Fruit fly (Drosophila melanogaster) whole organism, embryonic: ENCODE data around the gene CG10710.

Source experiments
- Adf1 ChIP-seq: fragments of 200-800 bp; sonication (Bioruptor generic); IDR thresholded peaks from 2 replicates; pipeline ENCODE4 v1.3.6; 2022; ENCODE audit warnings: missing biosample characterization, missing genetic modification characterization
- Atf-2 ChIP-seq: fragments of 200-800 bp; sonication (Bioruptor generic); optimal IDR thresholded peaks from 2 replicates; lab custom pipeline; 2016; ENCODE audit warnings: missing biosample characterization, missing genetic modification characterization
- Awh ChIP-seq: fragments of 200-800 bp; sonication (Bioruptor generic); IDR thresholded peaks from 2 replicates; pipeline ENCODE4, ENCODE4 v1.3.6; 2022; ENCODE audit warnings: missing biosample characterization, missing genetic modification characterization
- BtbVII ChIP-seq: fragments of 200-800 bp; sonication (Bioruptor generic); optimal IDR thresholded peaks from 3 replicates; lab custom pipeline; 2017; ENCODE audit warnings: missing biosample characterization, mild to moderate bottlenecking, missing genetic modification characterization
- CG12104 ChIP-seq: fragments of 200-800 bp; sonication (Bioruptor generic); optimal IDR thresholded peaks from 3 replicates; lab custom pipeline; 2016; ENCODE audit warnings: missing biosample characterization, missing genetic modification characterization
- CG12236 ChIP-seq: fragments of 200-800 bp; sonication (Bioruptor generic); optimal IDR thresholded peaks from 2 replicates; lab custom pipeline; 2016; ENCODE audit warnings: missing biosample characterization, missing genetic modification characterization
- CG13123 ChIP-seq: fragments of 200-800 bp; sonication (Bioruptor generic); optimal IDR thresholded peaks from 2 replicates; lab custom pipeline; 2016; ENCODE audit warnings: missing biosample characterization, missing genetic modification characterization
- CG15601 ChIP-seq: fragments of 200-800 bp; sonication (Bioruptor generic); optimal IDR thresholded peaks from 3 replicates; lab custom pipeline; 2019; ENCODE audit warnings: missing biosample characterization, mild to moderate bottlenecking, missing genetic modification characterization, moderate library complexity
- CG1832 ChIP-seq: fragments of 200-800 bp; sonication (Bioruptor generic); optimal IDR thresholded peaks from 2 replicates; lab custom pipeline; 2017; ENCODE audit warnings: missing biosample characterization, mild to moderate bottlenecking, missing genetic modification characterization, inconsistent platforms
- CG5953 ChIP-seq: fragments of 200-800 bp; sonication (Bioruptor generic); IDR thresholded peaks from 2 replicates; pipeline ENCODE4 v1.3.6; 2022; ENCODE audit warnings: missing biosample characterization, missing genetic modification characterization
- CTCF ChIP-seq: fragments of 200-800 bp; sonication (Bioruptor generic); optimal IDR thresholded peaks from 2 replicates; lab custom pipeline; 2017; ENCODE audit warnings: missing biosample characterization, mild to moderate bottlenecking, missing genetic modification characterization, moderate library complexity
- D ChIP-seq, 2 experiments: fragments of 200-800 bp in 1 of 2; fragments of >200 bp in 1 of 2; sonication (Bioruptor generic) in 1 of 2; optimal IDR thresholded peaks; 2 replicates in 1 of 2; 3 replicates in 1 of 2; lab custom pipeline; 2017; ENCODE audit warnings: mild to moderate bottlenecking in 1 of 2, missing biosample characterization in 1 of 2, missing genetic modification characterization in 1 of 2, missing genetic modification reagents in 1 of 2
- Dad ChIP-seq: fragments of 200-800 bp; sonication (Bioruptor generic); optimal IDR thresholded peaks from 3 replicates; lab custom pipeline; 2016; ENCODE audit warnings: missing biosample characterization, missing genetic modification characterization
- Dbx ChIP-seq: fragments of 200-800 bp; sonication (Bioruptor generic); IDR thresholded peaks from 3 replicates; pipeline ENCODE4 v1.3.6; 2022; ENCODE audit warnings: missing biosample characterization, missing genetic modification characterization
- HHEX ChIP-seq: fragments of 200-800 bp; sonication (Bioruptor generic); optimal IDR thresholded peaks from 3 replicates; lab custom pipeline; 2017; ENCODE audit warnings: missing biosample characterization, mild to moderate bottlenecking, missing genetic modification characterization, missing genetic modification reagents
- HmgZ ChIP-seq: fragments of 200-800 bp; sonication (Bioruptor generic); optimal IDR thresholded peaks from 2 replicates; lab custom pipeline; 2018; ENCODE audit warnings: missing biosample characterization, mild to moderate bottlenecking, missing genetic modification characterization
- MTF-1 ChIP-seq: fragments of 200-800 bp; sonication (Bioruptor generic); optimal IDR thresholded peaks from 2 replicates; lab custom pipeline; 2018; ENCODE audit warnings: missing biosample characterization, mild to moderate bottlenecking, missing genetic modification characterization, borderline replicate concordance
- Myb ChIP-seq: fragments of 200-800 bp; sonication (Bioruptor generic); optimal IDR thresholded peaks from 2 replicates; lab custom pipeline; 2016; ENCODE audit warnings: missing biosample characterization, missing genetic modification characterization
- NFAT ChIP-seq: fragments of 200-800 bp; sonication (Bioruptor generic); IDR thresholded peaks from 2 replicates; pipeline ENCODE4 v1.3.6; 2022; ENCODE audit warnings: missing biosample characterization, missing genetic modification characterization
- Ptx1 ChIP-seq: fragments of 200-800 bp; sonication (Bioruptor generic); IDR thresholded peaks from 2 replicates; pipeline ENCODE4 v1.3.6; 2022; ENCODE audit warnings: missing biosample characterization, missing genetic modification characterization
- Six4 ChIP-seq: fragments of 200-800 bp; sonication (Bioruptor generic); optimal IDR thresholded peaks from 2 replicates; lab custom pipeline; 2016; ENCODE audit warnings: missing biosample characterization, missing genetic modification characterization
- Trl ChIP-seq, 3 experiments: fragments of >200 bp in 2 of 3; fragments of 200-800 bp in 1 of 3; sonication (Bioruptor generic) in 1 of 3; optimal IDR thresholded peaks; 2 replicates in 1 of 3; 3 replicates in 2 of 3; lab custom pipeline; 2016 to 2017; ENCODE audit warnings: missing biosample characterization in 1 of 3, missing genetic modification characterization in 1 of 3
- ase ChIP-seq: fragments of 200-800 bp; sonication (Bioruptor generic); IDR thresholded peaks from 3 replicates; pipeline ENCODE4 v1.3.6; 2022; ENCODE audit warnings: missing biosample characterization, missing genetic modification characterization
- bab2 ChIP-seq: fragments of 200-800 bp; sonication (Bioruptor generic); optimal IDR thresholded peaks from 2 replicates; lab custom pipeline; 2016; ENCODE audit warnings: missing biosample characterization, missing genetic modification characterization
- chinmo ChIP-seq: fragments of 200-800 bp; sonication (Bioruptor generic); IDR thresholded peaks from 4 replicates; pipeline ENCODE4 v1.3.6; 2022; ENCODE audit warnings: missing biosample characterization, missing genetic modification characterization; ENCODE audit not compliant: partially characterized antibody
- ci ChIP-seq: fragments of 200-800 bp; sonication (Bioruptor generic); IDR thresholded peaks from 3 replicates; pipeline ENCODE4 v1.3.6; 2022; ENCODE audit warnings: missing biosample characterization, missing genetic modification characterization
- dmrt99B ChIP-seq: fragments of 200-800 bp; sonication (Bioruptor generic); optimal IDR thresholded peaks from 2 replicates; lab custom pipeline; 2018; ENCODE audit warnings: missing biosample characterization, mild to moderate bottlenecking, missing genetic modification characterization, moderate library complexity
- emc ChIP-seq: fragments of 200-800 bp; sonication (Bioruptor generic); optimal IDR thresholded peaks from 2 replicates; lab custom pipeline; 2016; ENCODE audit warnings: missing biosample characterization, missing genetic modification characterization
- eve ChIP-seq, 2 experiments: fragments of >200 bp; optimal IDR thresholded peaks; 2 replicates each; lab custom pipeline; 2017; ENCODE audit warnings: missing biosample characterization in 2 of 2, missing genetic modification characterization in 2 of 2
- gce ChIP-seq: fragments of 200-800 bp; sonication (Bioruptor generic); IDR thresholded peaks from 3 replicates; pipeline ENCODE4 v1.3.6; 2022; ENCODE audit warnings: missing biosample characterization, missing genetic modification characterization
- hkb ChIP-seq, 2 experiments: fragments of 200-800 bp in 1 of 2; fragments of >200 bp in 1 of 2; sonication (Bioruptor generic) in 1 of 2; IDR thresholded peaks in 1 of 2; optimal IDR thresholded peaks in 1 of 2; 2 replicates each; pipeline versions ENCODE4 v1.3.6 to Lab custom; 2017 to 2022; ENCODE audit warnings: missing biosample characterization in 1 of 2, missing genetic modification characterization in 1 of 2
- kay ChIP-seq: fragments of 200-800 bp; sonication (Bioruptor generic); optimal IDR thresholded peaks from 2 replicates; lab custom pipeline; 2016; ENCODE audit warnings: missing biosample characterization, missing genetic modification characterization
- lola ChIP-seq, 3 experiments: fragments of >200 bp in 2 of 3; fragments of 200-800 bp in 1 of 3; sonication (Bioruptor generic) in 1 of 3; optimal IDR thresholded peaks; 2 replicates each; lab custom pipeline; 2017 to 2019; ENCODE audit warnings: missing biosample characterization in 3 of 3, missing genetic modification characterization in 3 of 3, mild to moderate bottlenecking in 1 of 3, moderate library complexity in 1 of 3
- lov ChIP-seq, 2 experiments: fragments of 200-800 bp in 1 of 2; fragments of >200 bp in 1 of 2; sonication (Bioruptor generic) in 1 of 2; IDR thresholded peaks in 1 of 2; optimal IDR thresholded peaks in 1 of 2; 2 replicates in 1 of 2; 3 replicates in 1 of 2; pipeline versions ENCODE4 v1.3.6 to Lab custom; 2017 to 2022; ENCODE audit warnings: missing biosample characterization in 1 of 2, missing genetic modification characterization in 1 of 2
- nmo ChIP-seq: fragments of 200-800 bp; sonication (Bioruptor generic); optimal IDR thresholded peaks from 2 replicates; lab custom pipeline; 2018; ENCODE audit warnings: missing biosample characterization, mild to moderate bottlenecking, missing genetic modification characterization, moderate library complexity
- onecut ChIP-seq: fragments of 200-800 bp; sonication (Bioruptor generic); IDR thresholded peaks from 2 replicates; pipeline ENCODE4 v1.3.6; 2022; ENCODE audit warnings: missing biosample characterization, missing genetic modification characterization
- p53 ChIP-seq: fragments of 200-800 bp; sonication (Bioruptor generic); optimal IDR thresholded peaks from 2 replicates; lab custom pipeline; 2016; ENCODE audit warnings: missing biosample characterization, missing genetic modification characterization
- psq ChIP-seq: fragments of 200-800 bp; sonication (Bioruptor generic); optimal IDR thresholded peaks from 2 replicates; lab custom pipeline; 2017; ENCODE audit warnings: missing biosample characterization, missing genetic modification characterization
- rib ChIP-seq: fragments of 200-800 bp; sonication (Bioruptor generic); IDR thresholded peaks from 2 replicates; pipeline ENCODE4 v1.3.6; 2022; ENCODE audit warnings: missing biosample characterization, missing genetic modification characterization
- sens ChIP-seq: fragments of 200-800 bp; sonication (Bioruptor generic); peaks from one replicate; lab custom pipeline; 2016; ENCODE audit warnings: missing biosample characterization, missing genetic modification characterization
- so ChIP-seq: fragments of 200-800 bp; sonication (Bioruptor generic); IDR thresholded peaks from 3 replicates; pipeline ENCODE4 v1.3.6; 2022; ENCODE audit warnings: missing biosample characterization, missing genetic modification characterization
- sob ChIP-seq: fragments of 200-800 bp; sonication (Bioruptor generic); IDR thresholded peaks from 2 replicates; pipeline ENCODE4 v1.3.6; 2022; ENCODE audit warnings: missing biosample characterization, missing genetic modification characterization
- vvl ChIP-seq: fragments of 200-800 bp; sonication (Bioruptor generic); IDR thresholded peaks from 2 replicates; pipeline ENCODE4 v1.3.6; 2022; ENCODE audit warnings: missing biosample characterization, missing genetic modification characterization

The CG10710 gene

DNA sequence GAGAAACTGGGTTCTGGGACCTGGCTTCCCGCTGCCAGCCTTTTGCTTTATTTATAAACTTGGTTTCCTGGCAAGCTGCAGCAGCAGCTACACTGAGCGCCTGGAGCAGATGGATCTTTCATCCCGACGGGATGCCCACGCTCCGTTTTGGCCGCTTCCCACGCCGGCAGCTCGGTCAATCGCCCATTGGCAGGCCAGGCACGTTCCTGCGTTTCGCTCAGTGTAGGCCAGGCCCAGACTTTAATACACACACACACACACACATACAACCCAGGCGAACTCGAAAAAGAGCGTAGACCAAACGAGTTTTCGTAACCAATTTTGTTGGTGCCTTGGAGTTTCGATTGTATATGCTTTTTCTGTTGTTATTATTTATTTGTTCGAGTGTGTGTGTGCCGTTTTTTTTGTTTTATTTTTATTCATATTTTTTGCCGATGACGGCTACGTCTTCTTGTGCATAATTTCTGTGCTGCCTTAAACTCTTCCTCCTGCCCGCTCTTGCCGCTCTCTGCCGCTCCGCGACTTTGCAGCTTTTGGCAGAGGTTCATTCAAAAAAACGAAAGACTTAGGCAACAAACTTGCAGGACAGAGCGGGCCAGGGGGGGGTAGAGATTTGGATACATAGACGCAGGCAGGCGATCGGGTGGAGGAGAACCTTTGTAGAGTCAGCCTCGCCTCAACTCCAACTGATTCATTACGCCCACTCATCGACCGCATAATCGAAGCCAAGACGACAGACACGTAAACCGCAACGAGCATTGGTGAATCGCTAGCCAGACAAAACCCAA is 19.3 kb downstream of the CG10710 start (continued):
- TF ChIP-seq chinmo (GFP tag; lab: Robert Waterston, UW) = peak; percentile 60; the same call in 1 of the 4 replicates
- no peak for TF ChIP-seq eve (GFP tag; optimal IDR thresholded peaks at IDR 0.05; lab: Kevin White, UChicago)

DNA sequence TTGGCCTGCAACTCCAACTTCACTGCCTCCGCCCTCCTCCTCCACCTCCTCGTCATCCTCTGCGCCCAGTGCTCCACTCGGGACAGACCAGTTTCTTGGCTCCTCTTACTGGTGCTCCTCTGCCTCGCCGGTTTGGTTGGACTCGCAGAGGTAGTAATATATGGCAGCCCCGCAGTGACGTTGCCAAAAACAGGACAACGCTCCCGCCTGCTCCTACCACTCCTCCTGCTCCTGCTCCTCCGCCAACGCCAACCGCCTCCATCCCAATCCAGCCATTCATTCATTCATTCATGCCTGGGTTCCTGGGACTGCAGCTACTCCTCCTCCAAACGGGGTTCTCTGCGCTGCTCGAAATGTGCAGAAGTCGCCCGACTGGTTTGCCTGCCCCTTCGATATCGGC is 19.9 kb downstream of the CG10710 start:
- TF ChIP-seq sens (GFP tag; lab: Kevin White, UChicago) (peak; percentile 22), rib (GFP tag; lab: Robert Waterston, UW) (no peak)

DNA sequence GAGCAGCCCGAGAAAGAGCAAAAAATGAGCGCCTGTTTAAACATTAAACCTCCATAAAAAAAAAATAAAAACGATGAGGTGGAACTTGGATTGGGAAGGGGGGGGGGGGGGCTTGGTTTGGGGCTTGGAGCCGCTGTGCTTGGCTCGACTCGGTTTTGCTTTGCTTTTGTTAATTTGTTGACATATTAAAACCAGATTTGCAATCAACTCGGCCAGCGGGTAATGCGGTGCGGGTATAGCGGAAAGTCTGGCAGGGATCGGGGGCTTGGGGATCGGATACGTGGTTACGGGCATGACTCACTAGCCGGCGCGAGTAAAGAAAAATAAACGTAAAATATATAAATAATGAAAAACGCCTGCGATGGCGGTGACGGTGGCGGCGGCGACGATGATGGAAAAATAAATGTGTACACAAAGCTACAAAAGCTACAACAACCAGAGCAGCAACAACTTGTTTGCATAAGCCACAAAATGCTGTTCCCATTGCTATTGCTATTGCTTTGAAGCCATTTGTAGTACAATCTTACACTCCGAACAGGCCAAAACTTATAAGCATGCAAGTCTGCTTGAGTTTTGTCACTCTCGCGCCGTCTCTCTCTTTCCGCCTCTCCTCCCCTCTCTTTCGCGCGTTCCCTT is 21.6 kb downstream of the CG10710 start:
- TF ChIP-seq bab2 (GFP tag; lab: Kevin White, UChicago) = no peak
- TF ChIP-seq Adf1 = no peak
- no peak for TF ChIP-seq onecut (GFP tag; lab: Robert Waterston, UW)
- TF ChIP-seq CG12104 (GFP tag; lab: Kevin White, UChicago) = no peak
- TF ChIP-seq so (GFP tag; lab: Robert Waterston, UW) = 0 out of 3 replicates have a peak, but pooled peaks have one; percentile 26
- no peak for TF ChIP-seq emc
- TF ChIP-seq CG15601 (tag; lab: Kevin White, UChicago) = no peak
- TF ChIP-seq psq = no peak
- TF ChIP-seq Awh = 0 out of 2 replicates have a peak, but pooled peaks have one; percentile 6
- 0 out of 3 replicates have a peak, but pooled peaks have one; percentile 64 for TF ChIP-seq ci (GFP tag; lab: Robert Waterston, UW)
- TF ChIP-seq Ptx1 (GFP tag; lab: Robert Waterston, UW) = no peak
- no peak for TF ChIP-seq lov (optimal IDR thresholded peaks at IDR 0.05; lab: Kevin White, UChicago)
- TF ChIP-seq lov (GFP tag; IDR thresholded peaks at IDR 0.05; lab: Robert Waterston, UW) = no peak
- TF ChIP-seq vvl = peak; percentile 43; the same call in 1 of the 2 replicates
- 0 out of 3 replicates have a peak, but pooled peaks have one; percentile 9 for TF ChIP-seq ase
- TF ChIP-seq Dad (GFP tag; lab: Kevin White, UChicago) = no peak
- 0 out of 3 replicates have a peak, but pooled peaks have one; percentile 22 for TF ChIP-seq gce
- no peak for TF ChIP-seq MTF-1 (GFP tag; lab: Kevin White, UChicago)
- TF ChIP-seq NFAT (GFP tag; lab: Robert Waterston, UW) = no peak
- peak; percentile 19 for TF ChIP-seq BtbVII (GFP tag; lab: Kevin White, UChicago)
- peak; percentile 64 for TF ChIP-seq sens (GFP tag; lab: Kevin White, UChicago)
- TF ChIP-seq nmo = no peak
- no peak for TF ChIP-seq Myb (GFP tag; lab: Kevin White, UChicago)
- no peak for TF ChIP-seq hkb (optimal IDR thresholded peaks at IDR 0.05; lab: Kevin White, UChicago)
- peak; percentile 48; the same call in 1 of the 2 replicates for TF ChIP-seq hkb (GFP tag; IDR thresholded peaks at IDR 0.05; lab: Robert Waterston, UW)
- no peak for TF ChIP-seq D (optimal IDR thresholded peaks at IDR 0.05; lab: Kevin White, UChicago)
- no peak for TF ChIP-seq D (GFP tag; optimal IDR thresholded peaks at IDR 0.05; lab: Kevin White, UChicago)
- peak in 1 of 2 experiments; percentile 23 for TF ChIP-seq Trl (optimal IDR thresholded peaks at IDR 0.05; lab: Kevin White, UChicago)
- no peak for TF ChIP-seq Trl (GFP tag; optimal IDR thresholded peaks at IDR 0.05; lab: Kevin White, UChicago)
- no peak for TF ChIP-seq lola (GFP tag; optimal IDR thresholded peaks at IDR 0.05; lab: Kevin White, UChicago)
- no peak for TF ChIP-seq Atf-2 (GFP tag; lab: Kevin White, UChicago)
- TF ChIP-seq dmrt99B = peak; percentile 29
- no peak for TF ChIP-seq CG12236 (GFP tag; lab: Kevin White, UChicago)
- no peak for TF ChIP-seq CTCF (GFP tag; lab: Kevin White, UChicago)
- TF ChIP-seq CG5953 (GFP tag; lab: Robert Waterston, UW) = 0 out of 2 replicates have a peak, but pooled peaks have one; percentile 20
- TF ChIP-seq CG1832 = peak; percentile 24
- TF ChIP-seq HmgZ (tag; lab: Kevin White, UChicago) = no peak
- TF ChIP-seq p53 (GFP tag; lab: Kevin White, UChicago) = no peak
- no peak for TF ChIP-seq sob (GFP tag; lab: Robert Waterston, UW)
- no peak for TF ChIP-seq Six4
- peak; percentile 20 for TF ChIP-seq HHEX (GFP tag; lab: Kevin White, UChicago)
- TF ChIP-seq CG13123 (GFP tag; lab: Kevin White, UChicago) = no peak
- peak; percentile 30 for TF ChIP-seq kay (GFP tag; lab: Kevin White, UChicago)
- no peak for TF ChIP-seq Dbx (GFP tag; lab: Robert Waterston, UW)
